Fruit fly (Drosophila melanogaster) whole organism, adult: ENCODE results near the gene CG14219.

Source experiments
- CG14711 ChIP-seq: fragments of 200-800 bp; sonication (Bioruptor generic); optimal IDR thresholded peaks from 2 replicates; lab custom pipeline; 2018; ENCODE audit warnings: missing biosample characterization, mild to moderate bottlenecking, missing genetic modification characterization, moderate library complexity
- CG7045 ChIP-seq: fragments of 200-800 bp; sonication (Bioruptor generic); optimal IDR thresholded peaks from 2 replicates; lab custom pipeline; 2017; ENCODE audit warnings: missing biosample characterization, mild to moderate bottlenecking, missing genetic modification characterization
- Mnt ChIP-seq: fragments of 200-800 bp; sonication (Bioruptor generic); optimal IDR thresholded peaks from 2 replicates; lab custom pipeline; 2016; ENCODE audit warnings: missing biosample characterization, mild to moderate bottlenecking, missing genetic modification characterization
- bab1 ChIP-seq: fragments of 200-800 bp; sonication (Bioruptor generic); optimal IDR thresholded peaks from 3 replicates; lab custom pipeline; 2019; ENCODE audit warnings: missing biosample characterization, mild to moderate bottlenecking, missing genetic modification characterization, moderate library complexity
- kay ChIP-seq: fragments of 200-800 bp; sonication (Bioruptor generic); peaks from one replicate; lab custom pipeline; 2016; ENCODE audit warnings: missing biosample characterization, missing genetic modification characterization, borderline replicate concordance

- TF ChIP-seq Mnt (no peak), bab1 (GFP tag; lab: Kevin White, UChicago) (no peak), kay (no peak), CG7045 (GFP tag; lab: Kevin White, UChicago) (no peak), CG14711 (no peak)
Observed at dm6 chrX:19582732-19583131, 7.2 kb downstream of the CG14219 start.
